Worm (Caenorhabditis elegans) whole organism, early embryonic: ENCODE results near the gene T04F3.1.
A peak's percentile ranks its signal among the peaks of the same experiment; 100 is the strongest.

Source experiments
- B0310.2 ChIP-seq: sonication (generic microtip); optimal IDR thresholded peaks from 2 replicates; lab custom pipeline; 2016; ENCODE audit warnings: mild to moderate bottlenecking, missing genetic modification characterization, missing compliant biosample characterization
- F13C5.2 ChIP-seq: sonication (generic microtip); optimal IDR thresholded peaks from 2 replicates; lab custom pipeline; 2017; ENCODE audit warnings: mild to moderate bottlenecking, missing genetic modification characterization, inconsistent platforms, missing compliant biosample characterization
- aly-1 ChIP-seq: sonication (generic microtip); optimal IDR thresholded peaks from 2 replicates; lab custom pipeline; 2016; ENCODE audit warnings: missing genetic modification characterization, missing compliant biosample characterization
- ama-1 ChIP-seq: fragments of 150-350 bp; optimal IDR thresholded peaks from 2 replicates; lab custom pipeline; 2014
- ceh-13 ChIP-seq: fragments of 200-800 bp; sonication (Bioruptor generic); optimal IDR thresholded peaks from 2 replicates; lab custom pipeline; 2018; ENCODE audit warnings: mild to moderate bottlenecking, missing genetic modification characterization, missing compliant biosample characterization
- ceh-36 ChIP-seq: sonication (generic microtip); optimal IDR thresholded peaks from 2 replicates; lab custom pipeline; 2016; ENCODE audit warnings: missing genetic modification characterization, inconsistent platforms, missing compliant biosample characterization
- ets-7 ChIP-seq: sonication (generic microtip); optimal IDR thresholded peaks from 2 replicates; lab custom pipeline; 2016; ENCODE audit warnings: missing genotype, missing genetic modification characterization, missing compliant biosample characterization
- flt-1 ChIP-seq: fragments of 200-800 bp; sonication (Bioruptor generic); IDR thresholded peaks from 2 replicates; pipeline ENCODE4 v1.3.6; 2022; ENCODE audit warnings: missing genetic modification characterization, missing compliant biosample characterization
- hmbx-1 ChIP-seq: sonication (generic microtip); optimal IDR thresholded peaks from 2 replicates; lab custom pipeline; 2016; ENCODE audit warnings: mild to moderate bottlenecking, missing genetic modification characterization, missing compliant biosample characterization
- hmg-4 ChIP-seq: fragments of 200-800 bp; sonication (Bioruptor generic); optimal IDR thresholded peaks from 2 replicates; lab custom pipeline; 2018; ENCODE audit warnings: mild to moderate bottlenecking, missing genetic modification characterization, missing compliant biosample characterization
- hnd-1 ChIP-seq: sonication (generic microtip); optimal IDR thresholded peaks from 2 replicates; lab custom pipeline; 2016; ENCODE audit warnings: missing genetic modification characterization, missing compliant biosample characterization
- pes-1 ChIP-seq: fragments of 200-800 bp; sonication (Bioruptor generic); IDR thresholded peaks from 2 replicates; pipeline ENCODE4 v1.3.6; 2022; ENCODE audit warnings: missing genetic modification reagents, missing genetic modification characterization, missing compliant biosample characterization
- scrt-1 ChIP-seq: fragments of 200-800 bp; sonication (Bioruptor generic); IDR thresholded peaks from 2 replicates; pipeline ENCODE4 v1.3.6; 2022; ENCODE audit warnings: missing genetic modification characterization, missing compliant biosample characterization
- sea-1 ChIP-seq: fragments of 200-800 bp; sonication (Bioruptor generic); conservative IDR thresholded peaks from 2 replicates; pipeline ENCODE4 v1.3.6; 2022; ENCODE audit warnings: missing genetic modification characterization, missing compliant biosample characterization
- tbx-11 ChIP-seq: fragments of 200-800 bp; sonication (Bioruptor generic); IDR thresholded peaks from 2 replicates; pipeline ENCODE4 v1.3.6; 2022; ENCODE audit warnings: missing genetic modification characterization, missing compliant biosample characterization
- tbx-37 ChIP-seq: fragments of 200-800 bp; sonication (Bioruptor generic); conservative IDR thresholded peaks from 2 replicates; pipeline ENCODE4 v1.3.6; 2022; ENCODE audit warnings: missing genetic modification reagents, missing genetic modification characterization, missing compliant biosample characterization
- tra-4 ChIP-seq: sonication (generic microtip); optimal IDR thresholded peaks from 2 replicates; lab custom pipeline; 2017; ENCODE audit warnings: missing genetic modification characterization, missing compliant biosample characterization

The T04F3.1 gene

ce11 chrV:11767028-11767427 lies 27.2 kb downstream of the T04F3.1 start, which contains the start of gene sel-11:
Gene sel-11, plus strand, starts transcription at chrV:11767328.
- TF ChIP-seq F13C5.2 (tag; lab: Kevin White, UChicago) (no peak), flt-1 (GFP tag; lab: Robert Waterston, UW) (no peak), hmg-4 (GFP tag; lab: Kevin White, UChicago) (no peak), ceh-13 (GFP tag; lab: Kevin White, UChicago) (no peak), hmbx-1 (no peak), tbx-37 (GFP tag; lab: Robert Waterston, UW) (no peak), hnd-1 (tag; lab: Kevin White, UChicago) (no peak), scrt-1 (GFP tag; lab: Robert Waterston, UW) (no peak), ets-7 (tag; lab: Kevin White, UChicago) (no peak), pes-1 (GFP tag; lab: Robert Waterston, UW) (no peak), ama-1 (no peak), B0310.2 (no peak)

DNA sequence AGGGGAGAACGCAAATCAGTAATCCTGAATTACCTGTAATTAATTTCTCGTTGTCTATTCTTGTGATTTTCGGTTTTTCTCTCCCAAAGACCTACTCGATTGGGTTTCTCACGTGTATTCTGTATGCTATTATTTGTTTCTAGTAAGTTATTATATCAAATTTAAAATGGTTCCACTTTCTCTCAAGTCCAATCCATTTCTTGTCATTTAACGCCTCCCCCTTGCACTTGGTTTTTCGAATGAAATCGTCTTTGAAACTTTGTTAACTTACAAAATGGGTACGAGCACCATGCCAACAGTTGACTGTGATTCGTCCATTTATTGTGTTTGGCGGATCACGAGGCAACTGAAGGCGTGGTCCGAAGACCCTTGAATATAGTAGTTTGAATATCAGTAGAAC lies 29.8 kb downstream of the T04F3.1 start:
- TF ChIP-seq ceh-13 (GFP tag; lab: Kevin White, UChicago) (no peak), scrt-1 (GFP tag; lab: Robert Waterston, UW) (no peak), hmg-4 (GFP tag; lab: Kevin White, UChicago) (no peak), F13C5.2 (tag; lab: Kevin White, UChicago) (no peak), hmbx-1 (no peak), B0310.2 (no peak), ceh-36 (no peak), aly-1 (tag; lab: Kevin White, UChicago) (no peak), tbx-37 (GFP tag; lab: Robert Waterston, UW) (no peak)

- no peak for TF ChIP-seq B0310.2
- TF ChIP-seq aly-1 (tag; lab: Kevin White, UChicago) = peak; percentile 45
- TF ChIP-seq pes-1 (GFP tag; lab: Robert Waterston, UW) = no peak
- TF ChIP-seq hmbx-1 = no peak
- TF ChIP-seq flt-1 (GFP tag; lab: Robert Waterston, UW) = no peak
- TF ChIP-seq hmg-4 (GFP tag; lab: Kevin White, UChicago) = no peak
- TF ChIP-seq ceh-13 (GFP tag; lab: Kevin White, UChicago) = no peak
- no peak for TF ChIP-seq scrt-1 (GFP tag; lab: Robert Waterston, UW)
- TF ChIP-seq ceh-36 = peak; percentile 38
- TF ChIP-seq ama-1 = peak; percentile 19
- TF ChIP-seq tra-4 (tag; lab: Kevin White, UChicago) = no peak
- no peak for TF ChIP-seq hnd-1 (tag; lab: Kevin White, UChicago)
Measured at ce11 chrV:11770053-11770517, 30.2 kb downstream of the T04F3.1 start, which contains the start of gene F55A11.4. Gene F55A11.4, plus strand, starts transcription at chrV:11770467.

- TF ChIP-seq tbx-11 (GFP tag; lab: Robert Waterston, UW) (no peak), F13C5.2 (tag; lab: Kevin White, UChicago) (no peak), aly-1 (tag; lab: Kevin White, UChicago) (no peak), tbx-37 (GFP tag; lab: Robert Waterston, UW) (no peak), sea-1 (GFP tag; lab: Robert Waterston, UW) (no peak), hmbx-1 (no peak), pes-1 (GFP tag; lab: Robert Waterston, UW) (no peak), ceh-36 (no peak), scrt-1 (GFP tag; lab: Robert Waterston, UW) (no peak), hmg-4 (GFP tag; lab: Kevin White, UChicago) (no peak), flt-1 (GFP tag; lab: Robert Waterston, UW) (no peak), ets-7 (tag; lab: Kevin White, UChicago) (no peak), ama-1 (no peak), ceh-13 (GFP tag; lab: Kevin White, UChicago) (no peak), B0310.2 (no peak), hnd-1 (tag; lab: Kevin White, UChicago) (no peak), tra-4 (tag; lab: Kevin White, UChicago) (no peak)
Measured at ce11 chrV:11773420-11773819, 33.6 kb downstream of the T04F3.1 start, which contains the start of gene bus-18. Gene bus-18, plus strand, starts transcription at chrV:11773720.

ce11 chrV:11773934-11774333 lies 34.1 kb downstream of the T04F3.1 start:
- TF ChIP-seq F13C5.2 (tag; lab: Kevin White, UChicago) (no peak), pes-1 (GFP tag; lab: Robert Waterston, UW) (no peak), ets-7 (tag; lab: Kevin White, UChicago) (no peak), ama-1 (no peak), sea-1 (GFP tag; lab: Robert Waterston, UW) (no peak), flt-1 (GFP tag; lab: Robert Waterston, UW) (no peak), tra-4 (tag; lab: Kevin White, UChicago) (no peak), hnd-1 (tag; lab: Kevin White, UChicago) (no peak)

DNA sequence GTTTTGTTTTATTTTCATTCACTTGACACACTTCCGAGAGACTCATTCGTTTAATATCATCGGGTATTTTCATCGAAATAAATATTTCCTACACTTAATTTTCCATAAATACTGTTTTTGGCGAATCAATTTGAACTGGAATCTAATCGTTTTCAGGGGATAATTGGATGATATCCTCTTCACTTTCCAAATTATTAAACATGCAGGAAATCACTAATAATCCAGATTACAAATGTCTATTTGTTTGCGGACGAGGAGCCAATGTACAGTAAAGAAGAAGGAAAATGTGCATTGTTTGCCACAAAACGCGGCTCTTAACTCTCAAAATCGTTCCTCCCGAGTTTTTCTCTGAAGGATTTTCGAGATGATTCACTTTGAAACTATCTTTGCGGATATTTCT lies 36.7 kb downstream of the T04F3.1 start, which contains the start of gene F55A11.6:
TSS of gene F55A11.6 (plus strand) at position 301 of the 400 bp plus-strand sequence.
- TF ChIP-seq pes-1 (GFP tag; lab: Robert Waterston, UW) = no peak
- TF ChIP-seq flt-1 (GFP tag; lab: Robert Waterston, UW) = no peak
- TF ChIP-seq ceh-36 = no peak
- TF ChIP-seq ama-1 = no peak
- no peak for TF ChIP-seq B0310.2
- no peak for TF ChIP-seq ets-7 (tag; lab: Kevin White, UChicago)
- TF ChIP-seq hmg-4 (GFP tag; lab: Kevin White, UChicago) = no peak

ce11 chrV:11777846-11778245 lies 38.0 kb downstream of the T04F3.1 start:
- TF ChIP-seq B0310.2 (no peak), ceh-13 (GFP tag; lab: Kevin White, UChicago) (no peak), scrt-1 (GFP tag; lab: Robert Waterston, UW) (no peak), ama-1 (no peak), sea-1 (GFP tag; lab: Robert Waterston, UW) (no peak), flt-1 (GFP tag; lab: Robert Waterston, UW) (no peak), aly-1 (tag; lab: Kevin White, UChicago) (no peak), tra-4 (tag; lab: Kevin White, UChicago) (no peak), pes-1 (GFP tag; lab: Robert Waterston, UW) (no peak), hmbx-1 (no peak), tbx-11 (GFP tag; lab: Robert Waterston, UW) (no peak), hnd-1 (tag; lab: Kevin White, UChicago) (no peak), ceh-36 (no peak), ets-7 (tag; lab: Kevin White, UChicago) (no peak), hmg-4 (GFP tag; lab: Kevin White, UChicago) (no peak), tbx-37 (GFP tag; lab: Robert Waterston, UW) (no peak), F13C5.2 (tag; lab: Kevin White, UChicago) (no peak)
